Fruit fly (Drosophila melanogaster) whole organism, embryonic: ENCODE results near the gene CG32767.

Experiments used
- Blimp-1 ChIP-seq: fragments of 200-800 bp; sonication (Bioruptor generic); optimal IDR thresholded peaks from 3 replicates; lab custom pipeline; 2018; ENCODE audit warnings: missing biosample characterization, missing genetic modification characterization, mild to moderate bottlenecking, moderate library complexity, missing genetic modification reagents
- CG10462 ChIP-seq: fragments of 200-800 bp; sonication (Bioruptor generic); optimal IDR thresholded peaks from 2 replicates; lab custom pipeline; 2016; ENCODE audit warnings: missing biosample characterization, missing genetic modification characterization
- CG12391 ChIP-seq: fragments of 200-800 bp; sonication (Bioruptor generic); optimal IDR thresholded peaks from 3 replicates; lab custom pipeline; 2018; ENCODE audit warnings: missing biosample characterization, mild to moderate bottlenecking, missing genetic modification characterization, moderate library complexity
- CG13287 ChIP-seq: fragments of 200-800 bp; sonication (Bioruptor generic); IDR thresholded peaks from 2 replicates; pipeline ENCODE4 v1.3.6; 2022; ENCODE audit warnings: missing biosample characterization, missing genetic modification characterization; ENCODE audit not compliant: partially characterized antibody
- CG14710 ChIP-seq: fragments of 200-800 bp; sonication (Bioruptor generic); optimal IDR thresholded peaks from 3 replicates; lab custom pipeline; 2019; ENCODE audit warnings: missing biosample characterization, mild to moderate bottlenecking, missing genetic modification characterization, moderate library complexity
- CG15073 ChIP-seq: fragments of 200-800 bp; sonication (Bioruptor generic); optimal IDR thresholded peaks from 2 replicates; lab custom pipeline; 2016; ENCODE audit warnings: missing biosample characterization, missing genetic modification characterization
- CG15479 ChIP-seq: fragments of 200-800 bp; sonication (Bioruptor generic); optimal IDR thresholded peaks from 3 replicates; lab custom pipeline; 2019; ENCODE audit warnings: missing biosample characterization, mild to moderate bottlenecking, missing genetic modification characterization, moderate library complexity
- CG1832 ChIP-seq: fragments of 200-800 bp; sonication (Bioruptor generic); optimal IDR thresholded peaks from 2 replicates; lab custom pipeline; 2017; ENCODE audit warnings: missing biosample characterization, mild to moderate bottlenecking, missing genetic modification characterization, inconsistent platforms
- CG18476 ChIP-seq: fragments of 200-800 bp; sonication (Bioruptor generic); optimal IDR thresholded peaks from 2 replicates; lab custom pipeline; 2016; ENCODE audit warnings: missing biosample characterization, mild to moderate bottlenecking, missing genetic modification characterization
- CG2678 ChIP-seq: fragments of 200-800 bp; sonication (Bioruptor generic); optimal IDR thresholded peaks from 3 replicates; lab custom pipeline; 2019; ENCODE audit warnings: missing biosample characterization, mild to moderate bottlenecking, missing genetic modification characterization, moderate library complexity
- CG2889 ChIP-seq: fragments of 200-800 bp; sonication (Bioruptor generic); IDR thresholded peaks from 3 replicates; pipeline ENCODE4 v1.3.6; 2022; ENCODE audit warnings: missing biosample characterization, missing genetic modification characterization
- CG34422 ChIP-seq: fragments of 200-800 bp; sonication (Bioruptor generic); IDR thresholded peaks from 3 replicates; pipeline ENCODE4 v1.3.6; 2022; ENCODE audit warnings: missing biosample characterization, missing genetic modification characterization
- CG4282 ChIP-seq: fragments of 200-800 bp; sonication (Bioruptor generic); optimal IDR thresholded peaks from 2 replicates; lab custom pipeline; 2016; ENCODE audit warnings: missing biosample characterization, missing genetic modification characterization
- CG6175 ChIP-seq: fragments of 200-800 bp; sonication (Bioruptor generic); IDR thresholded peaks from 3 replicates; pipeline ENCODE4 v1.3.6; 2022; ENCODE audit warnings: missing biosample characterization, missing genetic modification characterization
- CG7839 ChIP-seq: fragments of 200-800 bp; sonication (Bioruptor generic); optimal IDR thresholded peaks from 3 replicates; lab custom pipeline; 2018; ENCODE audit warnings: missing biosample characterization, mild to moderate bottlenecking, missing genetic modification characterization, moderate library complexity
- Camta ChIP-seq: fragments of 200-800 bp; sonication (Bioruptor generic); optimal IDR thresholded peaks from 2 replicates; lab custom pipeline; 2016; ENCODE audit warnings: missing biosample characterization, missing genetic modification characterization
- CkIIα-i1 ChIP-seq: fragments of 200-800 bp; sonication (Bioruptor generic); IDR thresholded peaks from 2 replicates; pipeline ENCODE4 v1.3.6; 2022; ENCODE audit warnings: missing biosample characterization, missing genetic modification characterization
- Dll ChIP-seq: fragments of 200-800 bp; sonication (Bioruptor generic); IDR thresholded peaks from 4 replicates; pipeline ENCODE4 v1.3.6; 2022; ENCODE audit warnings: missing biosample characterization, missing genetic modification characterization; ENCODE audit not compliant: partially characterized antibody
- Drgx ChIP-seq: fragments of 200-800 bp; sonication (Bioruptor generic); IDR thresholded peaks from 2 replicates; pipeline ENCODE4 v1.3.6; 2022; ENCODE audit warnings: missing biosample characterization, missing genetic modification characterization
- Mrtf ChIP-seq: fragments of 200-800 bp; sonication (Bioruptor generic); IDR thresholded peaks from 3 replicates; pipeline ENCODE4 v1.3.6; 2022; ENCODE audit warnings: missing biosample characterization, missing genetic modification characterization
- Pdp1 ChIP-seq, 2 experiments: fragments of 200-800 bp; sonication (Bioruptor generic); optimal IDR thresholded peaks; 3 replicates each; lab custom pipeline; 2016; ENCODE audit warnings: missing biosample characterization in 2 of 2, missing genetic modification characterization in 2 of 2, mild to moderate bottlenecking in 1 of 2, moderate library complexity in 1 of 2
- Six4 ChIP-seq: fragments of 200-800 bp; sonication (Bioruptor generic); optimal IDR thresholded peaks from 2 replicates; lab custom pipeline; 2016; ENCODE audit warnings: missing biosample characterization, missing genetic modification characterization
- Trl ChIP-seq, 3 experiments: fragments of >200 bp in 2 of 3; fragments of 200-800 bp in 1 of 3; sonication (Bioruptor generic) in 1 of 3; optimal IDR thresholded peaks; 2 replicates in 1 of 3; 3 replicates in 2 of 3; lab custom pipeline; 2016 to 2017; ENCODE audit warnings: missing biosample characterization in 1 of 3, missing genetic modification characterization in 1 of 3
- bbx ChIP-seq: fragments of 200-800 bp; sonication (Bioruptor generic); IDR thresholded peaks from 2 replicates; pipeline ENCODE4 v1.3.6; 2022; ENCODE audit warnings: missing biosample characterization, missing genetic modification characterization; ENCODE audit not compliant: partially characterized antibody
- bsh ChIP-seq, 2 experiments: fragments of 200-800 bp; sonication (Bioruptor generic); optimal IDR thresholded peaks; 2 replicates each; lab custom pipeline; 2017 to 2018; ENCODE audit warnings: mild to moderate bottlenecking in 2 of 2, missing biosample characterization in 2 of 2, missing genetic modification characterization in 2 of 2, moderate library complexity in 1 of 2
- cg ChIP-seq: fragments of 200-800 bp; sonication (Bioruptor generic); optimal IDR thresholded peaks from 3 replicates; lab custom pipeline; 2019; ENCODE audit warnings: missing biosample characterization, mild to moderate bottlenecking, missing genetic modification characterization, moderate library complexity
- da ChIP-seq: fragments of 200-800 bp; sonication (Bioruptor generic); optimal IDR thresholded peaks from 2 replicates; lab custom pipeline; 2016; ENCODE audit warnings: missing biosample characterization, missing genetic modification characterization
- ftz-f1 ChIP-seq: fragments of 200-800 bp; sonication (Bioruptor generic); optimal IDR thresholded peaks from 2 replicates; lab custom pipeline; 2016; ENCODE audit warnings: missing biosample characterization, missing genetic modification characterization
- gfzf ChIP-seq: fragments of 200-800 bp; sonication (Bioruptor generic); optimal IDR thresholded peaks from 2 replicates; lab custom pipeline; 2016; ENCODE audit warnings: missing biosample characterization, mild to moderate bottlenecking, missing genetic modification characterization, moderate library complexity
- hbn ChIP-seq: fragments of 200-800 bp; sonication (Bioruptor generic); IDR thresholded peaks from 2 replicates; pipeline ENCODE4 v1.3.6; 2022; ENCODE audit warnings: missing biosample characterization, missing genetic modification characterization; ENCODE audit not compliant: partially characterized antibody
- insv ChIP-seq, 2 experiments: fragments of 200-800 bp; sonication (Bioruptor generic); optimal IDR thresholded peaks; 3 replicates each; lab custom pipeline; 2016 to 2018; ENCODE audit warnings: missing biosample characterization in 2 of 2, missing genetic modification characterization in 2 of 2
- kni ChIP-seq: fragments of 200-800 bp; sonication (Bioruptor generic); optimal IDR thresholded peaks from 3 replicates; lab custom pipeline; 2017; ENCODE audit warnings: mild to moderate bottlenecking, missing biosample characterization, missing genetic modification reagents, missing genetic modification characterization
- knrl ChIP-seq: fragments of 200-800 bp; sonication (Bioruptor generic); IDR thresholded peaks from 3 replicates; pipeline ENCODE4 v1.3.6; 2022; ENCODE audit warnings: missing biosample characterization, missing genetic modification characterization; ENCODE audit not compliant: partially characterized antibody
- luna ChIP-seq: fragments of 200-800 bp; sonication (Bioruptor generic); optimal IDR thresholded peaks from 2 replicates; lab custom pipeline; 2016; ENCODE audit warnings: missing biosample characterization, missing genetic modification characterization
- nom ChIP-seq: fragments of 200-800 bp; sonication (Bioruptor generic); optimal IDR thresholded peaks from 2 replicates; lab custom pipeline; 2017; ENCODE audit warnings: missing biosample characterization, missing genetic modification characterization, mild to moderate bottlenecking, moderate library complexity, missing genetic modification reagents
- pros ChIP-seq: fragments of 200-800 bp; sonication (Bioruptor generic); optimal IDR thresholded peaks from 3 replicates; lab custom pipeline; 2019; ENCODE audit warnings: missing biosample characterization, mild to moderate bottlenecking, missing genetic modification characterization, moderate library complexity
- rib ChIP-seq: fragments of 200-800 bp; sonication (Bioruptor generic); IDR thresholded peaks from 2 replicates; pipeline ENCODE4 v1.3.6; 2022; ENCODE audit warnings: missing biosample characterization, missing genetic modification characterization
- row ChIP-seq: fragments of 200-800 bp; sonication (Bioruptor generic); IDR thresholded peaks from 3 replicates; pipeline ENCODE4 v1.3.6; 2022; ENCODE audit warnings: missing biosample characterization, missing genetic modification characterization
- sens ChIP-seq: fragments of 200-800 bp; sonication (Bioruptor generic); peaks from one replicate; lab custom pipeline; 2016; ENCODE audit warnings: missing biosample characterization, missing genetic modification characterization
- slou ChIP-seq: fragments of 200-800 bp; sonication (Bioruptor generic); optimal IDR thresholded peaks from 3 replicates; lab custom pipeline; 2016; ENCODE audit warnings: missing biosample characterization, missing genetic modification characterization
- sob ChIP-seq: fragments of 200-800 bp; sonication (Bioruptor generic); IDR thresholded peaks from 2 replicates; pipeline ENCODE4 v1.3.6; 2022; ENCODE audit warnings: missing biosample characterization, missing genetic modification characterization
- tll ChIP-seq, 2 experiments: fragments of 200-800 bp in 1 of 2; fragments of >200 bp in 1 of 2; sonication (Bioruptor generic) in 1 of 2; optimal IDR thresholded peaks; 2 replicates each; lab custom pipeline; 2017 to 2019; ENCODE audit warnings: missing biosample characterization in 2 of 2, missing genetic modification characterization in 2 of 2, mild to moderate bottlenecking in 1 of 2, moderate library complexity in 1 of 2
- tup ChIP-seq: fragments of 200-800 bp; sonication (Bioruptor generic); optimal IDR thresholded peaks from 2 replicates; lab custom pipeline; 2016; ENCODE audit warnings: missing biosample characterization, mild to moderate bottlenecking, missing genetic modification characterization, moderate library complexity
- yki ChIP-seq: fragments of >200 bp; optimal IDR thresholded peaks from 3 replicates; lab custom pipeline; 2018

The CG32767 gene

DNA sequence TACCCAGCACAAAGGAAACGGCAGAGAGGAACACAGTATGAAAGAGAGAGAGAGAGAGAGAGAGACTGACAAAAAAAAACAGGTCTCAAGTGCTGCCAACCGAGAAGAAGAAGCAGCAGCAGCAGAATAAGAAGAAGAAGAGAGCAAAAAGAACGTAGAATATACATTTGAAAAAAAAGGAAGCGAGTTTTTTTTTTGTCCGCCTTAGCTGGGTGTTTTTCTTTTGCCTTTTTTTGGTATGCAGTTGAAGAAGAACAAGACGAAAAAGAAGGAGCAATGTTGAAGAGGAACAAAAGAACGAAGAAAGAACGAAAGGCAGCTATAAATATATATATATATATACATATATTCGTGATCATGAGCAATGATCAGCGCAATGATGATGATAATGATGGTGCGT is 31.6 kb downstream of the CG32767 start (continued):
- TF ChIP-seq gfzf (GFP tag; lab: Kevin White, UChicago): no peak
- TF ChIP-seq bbx (GFP tag; lab: Robert Waterston, UW): no peak

DNA sequence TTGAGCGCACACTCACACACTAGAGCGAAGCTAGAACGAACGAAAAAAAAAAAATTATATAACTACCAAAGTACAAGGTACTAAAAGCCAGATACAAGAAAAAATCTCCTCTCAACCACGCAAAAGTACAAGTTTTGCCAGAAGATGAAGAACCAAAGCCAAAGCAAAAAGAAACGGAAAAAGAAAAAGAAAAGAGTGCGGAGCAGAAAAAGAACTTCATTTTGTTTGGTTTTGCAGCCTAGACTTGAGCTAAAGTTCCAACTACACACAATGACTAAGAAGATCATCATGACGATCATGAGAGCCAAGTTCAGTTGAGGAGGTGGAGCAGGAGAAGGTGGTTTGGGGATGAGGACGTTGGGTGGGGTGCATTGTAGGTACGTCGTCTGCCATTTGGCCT is 33.5 kb downstream of the CG32767 start:
- TF ChIP-seq knrl (GFP tag; lab: Robert Waterston, UW): 0 out of 3 replicates have a peak, but pooled peaks have one; percentile 12
- peak in 1 of 2 experiments; percentile 51 for TF ChIP-seq Pdp1 (GFP tag; optimal IDR thresholded peaks at IDR 0.05; lab: Kevin White, UChicago)
- peak in 1 of 2 experiments; percentile 70 for TF ChIP-seq bsh (GFP tag; optimal IDR thresholded peaks at IDR 0.05; lab: Kevin White, UChicago)
- peak; percentile 68 for TF ChIP-seq nom
- TF ChIP-seq CG14710 (tag; lab: Kevin White, UChicago): no peak

DNA sequence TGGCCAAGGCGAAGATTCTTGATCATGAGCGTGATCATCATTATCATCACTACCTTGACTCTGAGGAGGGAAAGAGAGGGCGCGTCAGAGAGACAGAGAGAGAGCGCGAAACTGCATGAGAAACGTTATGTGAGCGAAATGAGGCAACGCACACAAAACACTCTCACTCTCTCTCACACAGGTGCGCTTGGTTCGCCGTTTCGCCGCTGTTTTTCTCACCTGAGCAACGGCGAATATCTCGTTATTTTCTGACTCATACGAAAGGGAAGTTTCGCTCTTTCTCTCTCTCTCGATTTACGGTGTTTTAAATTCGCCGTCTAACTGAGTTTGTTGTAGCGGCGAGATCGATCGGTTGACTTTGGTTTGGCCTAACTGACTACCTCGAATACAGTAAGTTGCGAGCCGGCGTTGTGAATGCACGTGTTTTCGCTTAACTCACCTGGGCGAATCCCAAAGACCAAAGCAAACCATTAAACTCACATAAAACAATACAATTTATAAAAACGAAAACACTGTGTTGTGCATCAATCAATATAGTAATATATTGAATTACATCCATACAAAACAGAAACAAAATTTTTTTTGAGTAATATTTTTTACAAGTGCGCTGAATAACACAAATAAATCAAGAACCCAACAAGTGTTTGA is 36.6 kb downstream of the CG32767 start, which contains the start of gene ovo:
TSS of gene ovo (plus strand) at position 388 of the 648 bp plus-strand sequence.
- no peak for TF ChIP-seq CG6175 (GFP tag; lab: Robert Waterston, UW)
- TF ChIP-seq CG1832 (GFP tag; lab: Kevin White, UChicago): peak; percentile 71
- TF ChIP-seq CG15479 (GFP tag; lab: Kevin White, UChicago): peak; percentile 12
- TF ChIP-seq kni (GFP tag; lab: Kevin White, UChicago): peak; percentile 56
- TF ChIP-seq hbn (GFP tag; lab: Robert Waterston, UW): no peak
- peak; percentile 87 for TF ChIP-seq Blimp-1 (GFP tag; lab: Kevin White, UChicago)
- no peak for TF ChIP-seq slou (GFP tag; lab: Kevin White, UChicago)
- TF ChIP-seq Camta: no peak
- peak in 1 of 2 experiments; percentile 91 for TF ChIP-seq tll (GFP tag; optimal IDR thresholded peaks at IDR 0.05; lab: Kevin White, UChicago)
- TF ChIP-seq da (GFP tag; lab: Kevin White, UChicago): no peak
- TF ChIP-seq luna (GFP tag; lab: Kevin White, UChicago): no peak
- peak; percentile 71; the same call in 1 of the 2 replicates for TF ChIP-seq rib
- peak in 1 of 2 experiments; percentile 18 for TF ChIP-seq Pdp1 (GFP tag; optimal IDR thresholded peaks at IDR 0.05; lab: Kevin White, UChicago)
- TF ChIP-seq CG34422: peak; percentile 32; the same call in 1 of the 3 replicates
- no peak for TF ChIP-seq CG18476 (GFP tag; lab: Kevin White, UChicago)
- no peak for TF ChIP-seq CG12391 (tag; lab: Kevin White, UChicago)
- no peak for TF ChIP-seq CG7839 (tag; lab: Kevin White, UChicago)
- no peak for TF ChIP-seq tup (GFP tag; lab: Kevin White, UChicago)
- no peak for TF ChIP-seq CG4282 (GFP tag; lab: Kevin White, UChicago)
- no peak for TF ChIP-seq insv (GFP tag; optimal IDR thresholded peaks at IDR 0.05; lab: Kevin White, UChicago)
- TF ChIP-seq CG14710 (tag; lab: Kevin White, UChicago): no peak
- TF ChIP-seq pros (GFP tag; lab: Kevin White, UChicago): peak; percentile 22
- no peak for TF ChIP-seq CG2889 (GFP tag; lab: Robert Waterston, UW)
- no peak for TF ChIP-seq Drgx
- no peak for TF ChIP-seq Mrtf (GFP tag; lab: Robert Waterston, UW)
- no peak for TF ChIP-seq CG15073 (GFP tag; lab: Kevin White, UChicago)
- TF ChIP-seq cg (GFP tag; lab: Kevin White, UChicago): peak; percentile 68
- TF ChIP-seq CkIIα-i1: no peak
- peak; percentile 88 for TF ChIP-seq CG10462 (GFP tag; lab: Kevin White, UChicago)
- no peak for TF ChIP-seq CG2678
- TF ChIP-seq yki (lab: Kevin White, UChicago): peak; percentile 68
- TF ChIP-seq row (GFP tag; lab: Robert Waterston, UW): no peak
- TF ChIP-seq CG13287: peak; percentile 11; the same call in 1 of the 2 replicates
- TF ChIP-seq Six4: no peak
- TF ChIP-seq ftz-f1: peak; percentile 2
- TF ChIP-seq Dll (GFP tag; lab: Robert Waterston, UW): 0 out of 4 replicates have a peak, but pooled peaks have one; percentile 25
- peak; percentile 72 for TF ChIP-seq sens
- peak; percentile 75 to 83 for TF ChIP-seq Trl (optimal IDR thresholded peaks at IDR 0.05; lab: Kevin White, UChicago)
- TF ChIP-seq Trl (GFP tag; optimal IDR thresholded peaks at IDR 0.05; lab: Kevin White, UChicago): no peak
- TF ChIP-seq sob (GFP tag; lab: Robert Waterston, UW): no peak
